Fruit fly (Drosophila melanogaster) whole organism, embryonic: ENCODE data around the gene CG2059.

ENCODE experiments used
- Bdp1 ChIP-seq: fragments of 200-800 bp; sonication (Bioruptor generic); optimal IDR thresholded peaks from 3 replicates; lab custom pipeline; 2016; ENCODE audit warnings: missing biosample characterization, missing genetic modification characterization
- CG11247 ChIP-seq: fragments of 200-800 bp; sonication (Bioruptor generic); IDR thresholded peaks from 2 replicates; pipeline ENCODE4 v1.3.6; 2022; ENCODE audit warnings: missing biosample characterization, missing genetic modification characterization
- CG11504 ChIP-seq: fragments of 200-800 bp; sonication (Bioruptor generic); optimal IDR thresholded peaks from 3 replicates; lab custom pipeline; 2019; ENCODE audit warnings: missing biosample characterization, mild to moderate bottlenecking, missing genetic modification characterization, moderate library complexity
- CG12155 ChIP-seq: fragments of 200-800 bp; sonication (Bioruptor generic); optimal IDR thresholded peaks from 3 replicates; lab custom pipeline; 2016; ENCODE audit warnings: missing biosample characterization, missing genetic modification characterization
- CG13624 ChIP-seq: fragments of 200-800 bp; sonication (Bioruptor generic); optimal IDR thresholded peaks from 2 replicates; lab custom pipeline; 2016; ENCODE audit warnings: missing biosample characterization, missing genetic modification characterization
- CG17829 ChIP-seq: fragments of 200-800 bp; optimal IDR thresholded peaks from 2 replicates; lab custom pipeline; 2019; ENCODE audit warnings: missing biosample characterization, mild to moderate bottlenecking, missing genetic modification characterization, moderate library complexity
- CG2120 ChIP-seq: fragments of 200-800 bp; sonication (Bioruptor generic); optimal IDR thresholded peaks from 3 replicates; lab custom pipeline; 2016; ENCODE audit warnings: missing biosample characterization, missing genetic modification characterization
- CG2712 ChIP-seq: fragments of 200-800 bp; optimal IDR thresholded peaks from 3 replicates; lab custom pipeline; 2019; ENCODE audit warnings: missing biosample characterization, mild to moderate bottlenecking, missing genetic modification characterization, moderate library complexity
- CG30431 ChIP-seq: fragments of 200-800 bp; sonication (Bioruptor generic); optimal IDR thresholded peaks from 2 replicates; lab custom pipeline; 2017; ENCODE audit warnings: missing biosample characterization, missing genetic modification characterization
- CG32532 ChIP-seq: fragments of 200-800 bp; sonication (Bioruptor generic); IDR thresholded peaks from 2 replicates; pipeline ENCODE4 v1.3.6; 2022; ENCODE audit warnings: missing biosample characterization, missing genetic modification characterization
- CG4820 ChIP-seq: fragments of 200-800 bp; sonication (Bioruptor generic); optimal IDR thresholded peaks from 3 replicates; lab custom pipeline; 2016; ENCODE audit warnings: missing biosample characterization, missing genetic modification characterization
- CG6683 ChIP-seq: fragments of 200-800 bp; sonication (Bioruptor generic); optimal IDR thresholded peaks from 2 replicates; lab custom pipeline; 2017; ENCODE audit warnings: missing biosample characterization, mild to moderate bottlenecking, missing genetic modification characterization, missing genetic modification reagents
- CG6791 ChIP-seq: fragments of 200-800 bp; sonication (Bioruptor generic); IDR thresholded peaks from 3 replicates; pipeline ENCODE4 v1.3.6; 2022; ENCODE audit warnings: missing biosample characterization, missing genetic modification characterization; ENCODE audit not compliant: partially characterized antibody
- CG7963 ChIP-seq: fragments of 200-800 bp; sonication (Bioruptor generic); IDR thresholded peaks from 3 replicates; pipeline ENCODE4 v1.3.6; 2022; ENCODE audit warnings: missing biosample characterization, missing genetic modification characterization; ENCODE audit not compliant: partially characterized antibody
- CG9932 ChIP-seq: fragments of 200-800 bp; sonication (Bioruptor generic); IDR thresholded peaks from 2 replicates; pipeline ENCODE4 v1.3.6; 2022; ENCODE audit warnings: missing biosample characterization, missing genetic modification characterization
- Chrac-16 ChIP-seq: fragments of 200-800 bp; sonication (Bioruptor generic); optimal IDR thresholded peaks from 3 replicates; lab custom pipeline; 2016; ENCODE audit warnings: missing biosample characterization, missing genetic modification characterization
- Dek ChIP-seq: fragments of 200-800 bp; sonication (Bioruptor generic); optimal IDR thresholded peaks from 3 replicates; lab custom pipeline; 2019; ENCODE audit warnings: missing biosample characterization, mild to moderate bottlenecking, missing genetic modification characterization, moderate library complexity
- Dfd ChIP-seq, 2 experiments: fragments of >200 bp; optimal IDR thresholded peaks; 2 replicates each; lab custom pipeline; 2017; ENCODE audit warnings: missing biosample characterization in 2 of 2, missing genetic modification characterization in 2 of 2
- Fer3 ChIP-seq: fragments of 200-800 bp; sonication (Bioruptor generic); optimal IDR thresholded peaks from 2 replicates; lab custom pipeline; 2018; ENCODE audit warnings: missing biosample characterization, mild to moderate bottlenecking, missing genetic modification characterization, moderate library complexity
- H15 ChIP-seq: fragments of 200-800 bp; sonication (Bioruptor generic); IDR thresholded peaks from 3 replicates; pipeline ENCODE4 v1.3.6; 2022; ENCODE audit warnings: missing biosample characterization, missing genetic modification characterization
- HLH54F ChIP-seq: fragments of 200-800 bp; sonication (Bioruptor generic); optimal IDR thresholded peaks from 3 replicates; lab custom pipeline; 2016; ENCODE audit warnings: missing biosample characterization, missing genetic modification characterization
- Hmx ChIP-seq: fragments of 200-800 bp; sonication (Bioruptor generic); optimal IDR thresholded peaks from 2 replicates; lab custom pipeline; 2016; ENCODE audit warnings: missing biosample characterization, missing genetic modification characterization
- Kr ChIP-seq: fragments of 200-800 bp; sonication (Bioruptor generic); optimal IDR thresholded peaks from 2 replicates; lab custom pipeline; 2017; ENCODE audit warnings: missing biosample characterization, mild to moderate bottlenecking, missing genetic modification characterization
- MESR4 ChIP-seq: fragments of 200-800 bp; sonication (Bioruptor generic); optimal IDR thresholded peaks from 2 replicates; lab custom pipeline; 2018; ENCODE audit warnings: missing biosample characterization, mild to moderate bottlenecking, missing genetic modification characterization, moderate library complexity
- Mes4 ChIP-seq: fragments of 200-800 bp; sonication (Bioruptor generic); optimal IDR thresholded peaks from 2 replicates; lab custom pipeline; 2016; ENCODE audit warnings: missing biosample characterization, missing genetic modification characterization
- Oli ChIP-seq: fragments of 200-800 bp; sonication (Bioruptor generic); optimal IDR thresholded peaks from 2 replicates; lab custom pipeline; 2018; ENCODE audit warnings: missing biosample characterization, mild to moderate bottlenecking, missing genetic modification characterization, moderate library complexity
- Opbp ChIP-seq: fragments of 200-800 bp; sonication (Bioruptor generic); IDR thresholded peaks from 3 replicates; pipeline ENCODE4 v1.3.6; 2022; ENCODE audit warnings: missing biosample characterization, missing genetic modification characterization; ENCODE audit not compliant: partially characterized antibody
- Taf1 ChIP-seq: fragments of 200-800 bp; sonication (Bioruptor generic); IDR thresholded peaks from 2 replicates; pipeline ENCODE4 v1.3.6; 2022; ENCODE audit warnings: missing biosample characterization, missing genetic modification characterization
- Usf ChIP-seq: fragments of 200-800 bp; sonication (Bioruptor generic); optimal IDR thresholded peaks from 2 replicates; lab custom pipeline; 2017; ENCODE audit warnings: missing genotype, missing biosample characterization, missing genetic modification characterization
- al ChIP-seq: fragments of 200-800 bp; sonication (Bioruptor generic); IDR thresholded peaks from 2 replicates; pipeline ENCODE4 v1.3.6; 2022; ENCODE audit warnings: missing biosample characterization, missing genetic modification characterization
- amos ChIP-seq: fragments of 200-800 bp; sonication (Bioruptor generic); IDR thresholded peaks from 2 replicates; pipeline ENCODE4 v1.3.6; 2022; ENCODE audit warnings: missing biosample characterization, missing genetic modification characterization; ENCODE audit not compliant: partially characterized antibody
- ato ChIP-seq: fragments of 200-800 bp; sonication (Bioruptor generic); IDR thresholded peaks from 2 replicates; pipeline ENCODE4 v1.3.6; 2022; ENCODE audit warnings: missing biosample characterization, missing genetic modification characterization; ENCODE audit not compliant: partially characterized antibody
- bowl ChIP-seq: fragments of 200-800 bp; sonication (Bioruptor generic); IDR thresholded peaks from 2 replicates; pipeline ENCODE4 v1.3.6; 2022; ENCODE audit warnings: missing biosample characterization, missing genetic modification characterization
- bsh ChIP-seq, 2 experiments: fragments of 200-800 bp; sonication (Bioruptor generic); optimal IDR thresholded peaks; 2 replicates each; lab custom pipeline; 2017 to 2018; ENCODE audit warnings: mild to moderate bottlenecking in 2 of 2, missing biosample characterization in 2 of 2, missing genetic modification characterization in 2 of 2, moderate library complexity in 1 of 2
- chm ChIP-seq: fragments of 200-800 bp; sonication (Bioruptor generic); IDR thresholded peaks from 2 replicates; pipeline ENCODE4 v1.3.6; 2022; ENCODE audit warnings: missing biosample characterization, missing genetic modification characterization
- cwo ChIP-seq: fragments of 200-800 bp; sonication (Bioruptor generic); optimal IDR thresholded peaks from 3 replicates; lab custom pipeline; 2017; ENCODE audit warnings: missing biosample characterization, missing genetic modification characterization, mild to moderate bottlenecking, moderate library complexity, missing genetic modification reagents
- emc ChIP-seq: fragments of 200-800 bp; sonication (Bioruptor generic); optimal IDR thresholded peaks from 2 replicates; lab custom pipeline; 2016; ENCODE audit warnings: missing biosample characterization, missing genetic modification characterization
- eyg ChIP-seq: fragments of 200-800 bp; sonication (Bioruptor generic); optimal IDR thresholded peaks from 3 replicates; lab custom pipeline; 2016; ENCODE audit warnings: missing biosample characterization, missing genetic modification characterization
- gro ChIP-seq: fragments of 200-800 bp; sonication (Bioruptor generic); optimal IDR thresholded peaks from 2 replicates; lab custom pipeline; 2016; ENCODE audit warnings: missing biosample characterization, missing genetic modification characterization
- hbn ChIP-seq: fragments of 200-800 bp; sonication (Bioruptor generic); IDR thresholded peaks from 2 replicates; pipeline ENCODE4 v1.3.6; 2022; ENCODE audit warnings: missing biosample characterization, missing genetic modification characterization; ENCODE audit not compliant: partially characterized antibody
- jing ChIP-seq: fragments of 200-800 bp; sonication (Bioruptor generic); optimal IDR thresholded peaks from 2 replicates; lab custom pipeline; 2018; ENCODE audit warnings: missing biosample characterization, mild to moderate bottlenecking, missing genetic modification characterization
- pum ChIP-seq: fragments of 200-800 bp; sonication (Bioruptor generic); optimal IDR thresholded peaks from 2 replicates; lab custom pipeline; 2016; ENCODE audit warnings: missing biosample characterization, missing genetic modification characterization
- sim ChIP-seq: fragments of 200-800 bp; sonication (Bioruptor generic); IDR thresholded peaks from 2 replicates; pipeline ENCODE4 v1.3.6; 2022; ENCODE audit warnings: missing biosample characterization, missing genetic modification characterization
- tap ChIP-seq: fragments of 200-800 bp; optimal IDR thresholded peaks from 3 replicates; lab custom pipeline; 2019; ENCODE audit warnings: missing biosample characterization, mild to moderate bottlenecking, missing genetic modification characterization, moderate library complexity
- toy ChIP-seq: fragments of 200-800 bp; sonication (Bioruptor generic); IDR thresholded peaks from 2 replicates; pipeline ENCODE4 v1.3.6; 2022; ENCODE audit warnings: missing biosample characterization, missing genetic modification characterization
- trem ChIP-seq: fragments of 200-800 bp; optimal IDR thresholded peaks from 3 replicates; lab custom pipeline; 2019; ENCODE audit warnings: missing biosample characterization, mild to moderate bottlenecking, missing genetic modification characterization, moderate library complexity
- usp ChIP-seq: fragments of >200 bp; optimal IDR thresholded peaks from 2 replicates; lab custom pipeline; 2017; ENCODE audit warnings: missing biosample characterization, missing genetic modification characterization
- vvl ChIP-seq: fragments of 200-800 bp; sonication (Bioruptor generic); IDR thresholded peaks from 2 replicates; pipeline ENCODE4 v1.3.6; 2022; ENCODE audit warnings: missing biosample characterization, missing genetic modification characterization

CG2059 gene

DNA sequence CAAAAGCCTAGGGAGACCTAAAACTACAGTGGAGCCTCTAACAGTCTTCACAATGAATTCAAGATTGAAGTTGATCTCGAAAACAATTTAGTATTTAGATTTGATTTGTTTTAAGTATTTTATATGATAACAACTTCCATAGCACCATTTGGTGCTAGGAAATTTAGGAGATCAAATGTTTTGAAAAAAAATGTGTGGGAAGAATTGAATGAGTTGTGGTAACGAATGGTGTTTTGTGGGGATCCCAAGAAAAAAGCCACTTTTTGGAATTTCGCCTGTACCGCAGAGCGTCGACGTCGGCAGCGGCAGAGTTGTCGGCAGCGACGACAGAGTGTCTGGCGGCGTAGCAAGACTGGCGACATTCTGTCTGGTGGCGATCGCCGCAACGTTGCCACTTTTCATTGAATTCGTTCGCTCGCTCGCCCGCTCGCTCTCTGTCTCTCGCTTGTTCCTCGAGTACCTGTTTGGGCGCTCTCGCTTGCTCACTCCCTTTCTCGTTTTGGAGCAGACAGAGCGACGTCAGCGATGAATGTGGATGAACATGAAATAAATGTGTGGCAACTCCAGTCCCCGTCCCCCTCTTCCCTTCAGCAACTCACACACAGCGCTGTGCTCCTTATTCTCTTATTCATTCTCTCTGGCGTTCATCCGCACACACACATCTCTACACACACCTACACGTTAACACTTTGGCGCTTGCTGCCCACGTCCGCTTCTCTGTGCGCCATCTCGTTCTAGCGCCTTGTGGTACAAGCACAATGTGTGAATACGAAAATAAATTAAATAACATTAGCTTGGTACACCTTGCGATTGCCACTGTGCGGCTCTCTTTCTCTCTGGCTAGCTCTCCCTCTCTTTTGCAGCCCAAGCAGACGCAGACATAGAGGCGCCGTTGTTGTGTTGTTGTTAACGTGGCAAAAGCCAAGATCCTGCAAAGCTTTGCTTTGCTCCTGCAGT is 13.5 kb downstream of the CG2059 start (continued):
- TF ChIP-seq CG6791 (GFP tag; lab: Robert Waterston, UW): no peak
- TF ChIP-seq cwo (GFP tag; lab: Kevin White, UChicago): peak; percentile 18
- no peak for TF ChIP-seq CG6683
- TF ChIP-seq H15 (GFP tag; lab: Robert Waterston, UW): peak; percentile 26; the same call in 1 of the 3 replicates
- no peak for TF ChIP-seq gro (GFP tag; lab: Kevin White, UChicago)
- peak; percentile 8 for TF ChIP-seq Chrac-16 (GFP tag; lab: Kevin White, UChicago)
- TF ChIP-seq pum (GFP tag; lab: Kevin White, UChicago): peak; percentile 10
- no peak for TF ChIP-seq CG7963 (GFP tag; lab: Robert Waterston, UW)
- TF ChIP-seq Oli (tag; lab: Kevin White, UChicago): peak; percentile 67
- peak; percentile 11 for TF ChIP-seq jing (GFP tag; lab: Kevin White, UChicago)
- no peak for TF ChIP-seq CG11247 (GFP tag; lab: Robert Waterston, UW)
- no peak for TF ChIP-seq eyg (GFP tag; lab: Kevin White, UChicago)
- no peak for TF ChIP-seq emc (GFP tag; lab: Kevin White, UChicago)
- TF ChIP-seq chm (GFP tag; lab: Robert Waterston, UW): no peak
- TF ChIP-seq Opbp (GFP tag; lab: Robert Waterston, UW): no peak
- peak; percentile 22 for TF ChIP-seq CG4820
- peak; percentile 26 for TF ChIP-seq CG17829 (tag; lab: Kevin White, UChicago)
- TF ChIP-seq Dfd (GFP tag; optimal IDR thresholded peaks at IDR 0.05; lab: Kevin White, UChicago): no peak
- TF ChIP-seq tap (tag; lab: Kevin White, UChicago): peak; percentile 39
- no peak for TF ChIP-seq Bdp1
- 0 out of 2 replicates have a peak, but pooled peaks have one; percentile 26 for TF ChIP-seq bowl (GFP tag; lab: Robert Waterston, UW)
- 0 out of 2 replicates have a peak, but pooled peaks have one; percentile 15 for TF ChIP-seq hbn (GFP tag; lab: Robert Waterston, UW)
- peak; percentile 54 for TF ChIP-seq CG2712 (tag; lab: Kevin White, UChicago)
- TF ChIP-seq CG32532 (GFP tag; lab: Robert Waterston, UW): peak; percentile 50; the same call in 1 of the 2 replicates
- peak; percentile 72 for TF ChIP-seq CG2120
- TF ChIP-seq CG13624 (GFP tag; lab: Kevin White, UChicago): peak; percentile 41
- no peak for TF ChIP-seq Hmx (GFP tag; lab: Kevin White, UChicago)
- no peak for TF ChIP-seq toy (GFP tag; lab: Robert Waterston, UW)
- TF ChIP-seq CG9932: peak; percentile 58
- TF ChIP-seq HLH54F (GFP tag; lab: Kevin White, UChicago): peak; percentile 34
- TF ChIP-seq usp (GFP tag; lab: Kevin White, UChicago): no peak
- TF ChIP-seq CG11504 (tag; lab: Kevin White, UChicago): peak; percentile 66
- TF ChIP-seq CG12155 (GFP tag; lab: Kevin White, UChicago): peak; percentile 15
- peak; percentile 31 for TF ChIP-seq vvl
- no peak for TF ChIP-seq MESR4
- TF ChIP-seq ato (GFP tag; lab: Robert Waterston, UW): peak; percentile 9; the same call in 1 of the 2 replicates
- 0 out of 2 replicates have a peak, but pooled peaks have one; percentile 6 for TF ChIP-seq Taf1 (GFP tag; lab: Robert Waterston, UW)
- peak; percentile 5 for TF ChIP-seq CG30431 (GFP tag; lab: Kevin White, UChicago)
- TF ChIP-seq trem (tag; lab: Kevin White, UChicago): no peak
- TF ChIP-seq al (GFP tag; lab: Robert Waterston, UW): peak; percentile 41; the same call in 1 of the 2 replicates
- peak; percentile 47 for TF ChIP-seq Fer3 (tag; lab: Kevin White, UChicago)
- no peak for TF ChIP-seq Usf (GFP tag; lab: Kevin White, UChicago)
- TF ChIP-seq sim: no peak
- peak; percentile 26 to 53 for TF ChIP-seq bsh (GFP tag; optimal IDR thresholded peaks at IDR 0.05; lab: Kevin White, UChicago)
- no peak for TF ChIP-seq Mes4 (GFP tag; lab: Kevin White, UChicago)
- TF ChIP-seq Dek (tag; lab: Kevin White, UChicago): peak; percentile 31
- 0 out of 2 replicates have a peak, but pooled peaks have one; percentile 15 for TF ChIP-seq amos
- TF ChIP-seq Kr (GFP tag; lab: Kevin White, UChicago): no peak
